Worm (Caenorhabditis elegans): Measurements from ENCODE around the gene T23F11.6.

DNA sequence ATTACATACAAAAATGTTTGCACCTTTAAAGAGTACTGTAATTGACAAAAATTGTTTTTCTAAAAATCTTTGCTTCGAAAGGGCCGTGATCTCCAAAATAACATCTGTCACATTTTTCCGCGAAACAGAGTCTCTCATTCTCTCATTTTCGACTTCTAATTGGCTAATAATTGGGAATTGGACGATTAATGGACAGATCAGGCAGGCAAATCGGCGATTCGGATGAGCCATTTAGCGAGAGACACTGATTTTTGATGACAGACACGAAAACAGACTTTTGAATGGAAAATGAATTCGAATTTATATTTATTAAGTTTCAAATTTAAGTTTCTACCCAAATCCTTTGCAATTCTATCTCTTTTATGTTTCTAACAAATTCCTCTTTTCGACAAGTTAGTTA is 43.9 kb downstream of the T23F11.6 start:
- no peak for TF ChIP-seq nhr-84 (tag; optimal IDR thresholded peaks at IDR 0.05)
- TF ChIP-seq unc-130 (tag; optimal IDR thresholded peaks at IDR 0.05) = no peak
